Worm (Caenorhabditis elegans): ENCODE measurements around the gene cyp-33B1.

DNA sequence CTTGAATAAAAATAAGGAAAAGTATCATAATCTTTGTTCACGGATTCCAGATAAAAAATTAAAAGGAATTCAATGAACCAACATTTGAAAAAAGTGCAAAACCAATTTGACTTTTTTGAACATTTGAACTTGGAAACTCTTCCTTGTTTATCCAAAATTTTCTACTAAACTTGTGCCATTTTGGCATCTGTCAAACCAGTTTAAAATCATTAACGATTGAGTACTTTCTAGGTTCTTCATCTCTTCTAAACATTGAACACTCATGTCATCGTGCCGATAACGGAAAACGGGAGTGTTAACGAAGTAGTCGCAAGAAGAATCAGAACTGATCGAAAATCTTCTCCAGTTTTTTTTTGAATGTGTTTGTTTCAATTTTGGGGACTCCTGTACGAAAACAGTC, 43.1 kb downstream of the cyp-33B1 start:
- no peak for TF ChIP-seq ztf-4 (tag; optimal IDR thresholded peaks at IDR 0.05)
- TF ChIP-seq unc-62 (GFP tag; optimal IDR thresholded peaks at IDR 0.05), result no peak
- TF ChIP-seq nhr-20 (tag; optimal IDR thresholded peaks at IDR 0.05), result peak; percentile 39
- TF ChIP-seq lir-3 (tag; optimal IDR thresholded peaks at IDR 0.05; ENCODE audit: poor library complexity), result no peak
- TF ChIP-seq unc-130 (tag; optimal IDR thresholded peaks at IDR 0.05), result no peak
- no peak for TF ChIP-seq snpc-4 (tag; optimal IDR thresholded peaks at IDR 0.05)
- TF ChIP-seq alr-1 (tag; optimal IDR thresholded peaks at IDR 0.05; ENCODE audit: borderline replicate concordance), result no peak
- no peak for TF ChIP-seq nhr-28 (tag; optimal IDR thresholded peaks at IDR 0.05)
- TF ChIP-seq egl-27 (tag; optimal IDR thresholded peaks at IDR 0.05), result no peak
- no peak for TF ChIP-seq pqm-1 (tag; optimal IDR thresholded peaks at IDR 0.05)
- TF ChIP-seq elt-3 (tag; optimal IDR thresholded peaks at IDR 0.05), result peak in 2 of 6 experiments; percentile 9 to 12
- no peak for TF ChIP-seq zag-1 (tag; optimal IDR thresholded peaks at IDR 0.05)
- no peak for TF ChIP-seq nhr-90 (tag; optimal IDR thresholded peaks at IDR 0.05; ENCODE audit: poor library complexity)
- no peak for TF ChIP-seq sptf-1 (tag; optimal IDR thresholded peaks at IDR 0.05)
